Fruit fly (Drosophila melanogaster) whole organism, embryonic: ENCODE results near the gene CG42514.

Experiments used
- Awh ChIP-seq: fragments of 200-800 bp; sonication (Bioruptor generic); IDR thresholded peaks from 2 replicates; pipeline ENCODE4, ENCODE4 v1.3.6; 2022; ENCODE audit warnings: missing biosample characterization, missing genetic modification characterization
- B-H2 ChIP-seq: fragments of 200-800 bp; sonication (Bioruptor generic); optimal IDR thresholded peaks from 2 replicates; lab custom pipeline; 2018; ENCODE audit warnings: missing biosample characterization, mild to moderate bottlenecking, missing genetic modification characterization
- CG10431 ChIP-seq: fragments of 200-800 bp; sonication (Bioruptor generic); optimal IDR thresholded peaks from 3 replicates; lab custom pipeline; 2018; ENCODE audit warnings: missing biosample characterization, mild to moderate bottlenecking, missing genetic modification characterization
- CG11695 ChIP-seq: fragments of 200-800 bp; sonication (Bioruptor generic); IDR thresholded peaks from 3 replicates; pipeline ENCODE4 v1.3.6; 2022; ENCODE audit warnings: missing biosample characterization, missing genetic modification characterization
- CG11696 ChIP-seq: fragments of 200-800 bp; sonication (Bioruptor generic); IDR thresholded peaks from 2 replicates; pipeline ENCODE4 v1.3.6; 2022; ENCODE audit warnings: missing biosample characterization, missing genetic modification characterization
- CG12391 ChIP-seq: fragments of 200-800 bp; sonication (Bioruptor generic); optimal IDR thresholded peaks from 3 replicates; lab custom pipeline; 2018; ENCODE audit warnings: missing biosample characterization, mild to moderate bottlenecking, missing genetic modification characterization, moderate library complexity
- CG15011 ChIP-seq: fragments of 200-800 bp; sonication (Bioruptor generic); optimal IDR thresholded peaks from 3 replicates; lab custom pipeline; 2018; ENCODE audit warnings: missing biosample characterization, mild to moderate bottlenecking, missing genetic modification characterization
- CG15514 ChIP-seq: fragments of 200-800 bp; sonication (Bioruptor generic); optimal IDR thresholded peaks from 3 replicates; lab custom pipeline; 2017; ENCODE audit warnings: missing biosample characterization, missing genetic modification characterization, mild to moderate bottlenecking, moderate library complexity, missing genetic modification reagents
- CG15696 ChIP-seq: fragments of 200-800 bp; sonication (Bioruptor generic); optimal IDR thresholded peaks from 2 replicates; lab custom pipeline; 2019; ENCODE audit warnings: missing biosample characterization, mild to moderate bottlenecking, missing genetic modification characterization, moderate library complexity
- CG1602 ChIP-seq: fragments of 200-800 bp; sonication (Bioruptor generic); optimal IDR thresholded peaks from 3 replicates; lab custom pipeline; 2016; ENCODE audit warnings: missing biosample characterization, missing genetic modification characterization
- CG16863 ChIP-seq: fragments of 200-800 bp; sonication (Bioruptor generic); optimal IDR thresholded peaks from 3 replicates; lab custom pipeline; 2016; ENCODE audit warnings: missing biosample characterization, missing genetic modification characterization
- CG17361 ChIP-seq: fragments of 200-800 bp; sonication (Bioruptor generic); IDR thresholded peaks from 3 replicates; pipeline ENCODE4 v1.3.6; 2022; ENCODE audit warnings: missing biosample characterization, missing genetic modification characterization
- CG17912 ChIP-seq: fragments of 200-800 bp; sonication (Bioruptor generic); optimal IDR thresholded peaks from 2 replicates; lab custom pipeline; 2018; ENCODE audit warnings: missing biosample characterization, mild to moderate bottlenecking, missing genetic modification characterization
- CG18599 ChIP-seq: fragments of 200-800 bp; sonication (Bioruptor generic); optimal IDR thresholded peaks from 3 replicates; lab custom pipeline; 2017; ENCODE audit warnings: missing biosample characterization, missing genetic modification characterization, mild to moderate bottlenecking, moderate library complexity, missing genetic modification reagents
- CG2129 ChIP-seq: fragments of 200-800 bp; sonication (Bioruptor generic); IDR thresholded peaks from 2 replicates; pipeline ENCODE4 v1.3.6; 2022; ENCODE audit warnings: missing biosample characterization, missing genetic modification characterization; ENCODE audit not compliant: partially characterized antibody
- CG3065 ChIP-seq: fragments of 200-800 bp; sonication (Bioruptor generic); optimal IDR thresholded peaks from 2 replicates; lab custom pipeline; 2016; ENCODE audit warnings: missing biosample characterization, missing genetic modification characterization
- CG3281 ChIP-seq: fragments of 200-800 bp; sonication (Bioruptor generic); optimal IDR thresholded peaks from 3 replicates; lab custom pipeline; 2017; ENCODE audit warnings: missing biosample characterization, mild to moderate bottlenecking, missing genetic modification characterization
- CG3726 ChIP-seq: fragments of 200-800 bp; sonication (Bioruptor generic); IDR thresholded peaks from 3 replicates; pipeline ENCODE4, ENCODE4 v1.3.6; 2022; ENCODE audit warnings: missing biosample characterization, missing genetic modification characterization
- CG42726 ChIP-seq: fragments of 200-800 bp; sonication (Bioruptor generic); IDR thresholded peaks from 2 replicates; pipeline ENCODE4 v1.3.6; 2022; ENCODE audit warnings: missing biosample characterization, missing genetic modification characterization; ENCODE audit not compliant: partially characterized antibody
- CG4282 ChIP-seq: fragments of 200-800 bp; sonication (Bioruptor generic); optimal IDR thresholded peaks from 2 replicates; lab custom pipeline; 2016; ENCODE audit warnings: missing biosample characterization, missing genetic modification characterization
- CG4707 ChIP-seq: fragments of 200-800 bp; sonication (Bioruptor generic); optimal IDR thresholded peaks from 2 replicates; lab custom pipeline; 2018; ENCODE audit warnings: missing biosample characterization, mild to moderate bottlenecking, missing genetic modification characterization, moderate library complexity
- CG5245 ChIP-seq: fragments of 200-800 bp; sonication (Bioruptor generic); optimal IDR thresholded peaks from 3 replicates; lab custom pipeline; 2016; ENCODE audit warnings: missing biosample characterization, missing genetic modification characterization
- CG8388 ChIP-seq: fragments of 200-800 bp; sonication (Bioruptor generic); optimal IDR thresholded peaks from 2 replicates; lab custom pipeline; 2019; ENCODE audit warnings: missing biosample characterization, mild to moderate bottlenecking, missing genetic modification characterization, moderate library complexity
- Dip3 ChIP-seq: fragments of 200-800 bp; sonication (Bioruptor generic); optimal IDR thresholded peaks from 3 replicates; lab custom pipeline; 2016; ENCODE audit warnings: missing biosample characterization, missing genetic modification characterization
- Kr ChIP-seq: fragments of 200-800 bp; sonication (Bioruptor generic); optimal IDR thresholded peaks from 2 replicates; lab custom pipeline; 2017; ENCODE audit warnings: missing biosample characterization, mild to moderate bottlenecking, missing genetic modification characterization
- Mes4 ChIP-seq: fragments of 200-800 bp; sonication (Bioruptor generic); optimal IDR thresholded peaks from 2 replicates; lab custom pipeline; 2016; ENCODE audit warnings: missing biosample characterization, missing genetic modification characterization
- Myb ChIP-seq: fragments of 200-800 bp; sonication (Bioruptor generic); optimal IDR thresholded peaks from 2 replicates; lab custom pipeline; 2016; ENCODE audit warnings: missing biosample characterization, missing genetic modification characterization
- Sin3A ChIP-seq: fragments of >200 bp; optimal IDR thresholded peaks from 2 replicates; lab custom pipeline; 2018
- Spps ChIP-seq: fragments of 200-800 bp; sonication (Bioruptor generic); optimal IDR thresholded peaks from 2 replicates; lab custom pipeline; 2018; ENCODE audit warnings: missing biosample characterization, mild to moderate bottlenecking, missing genetic modification characterization
- Sry-β ChIP-seq: fragments of 200-800 bp; sonication (Bioruptor generic); optimal IDR thresholded peaks from 2 replicates; lab custom pipeline; 2018; ENCODE audit warnings: missing biosample characterization, mild to moderate bottlenecking, missing genetic modification characterization, moderate library complexity
- TFAM ChIP-seq: fragments of 200-800 bp; sonication (Bioruptor generic); optimal IDR thresholded peaks from 2 replicates; lab custom pipeline; 2017; ENCODE audit warnings: missing biosample characterization, missing genetic modification characterization, inconsistent platforms
- abd-A ChIP-seq: fragments of 200-800 bp; sonication (Bioruptor generic); optimal IDR thresholded peaks from 3 replicates; lab custom pipeline; 2019; ENCODE audit warnings: missing biosample characterization, mild to moderate bottlenecking, missing genetic modification characterization, moderate library complexity
- al ChIP-seq: fragments of 200-800 bp; sonication (Bioruptor generic); IDR thresholded peaks from 2 replicates; pipeline ENCODE4 v1.3.6; 2022; ENCODE audit warnings: missing biosample characterization, missing genetic modification characterization
- amos ChIP-seq: fragments of 200-800 bp; sonication (Bioruptor generic); IDR thresholded peaks from 2 replicates; pipeline ENCODE4 v1.3.6; 2022; ENCODE audit warnings: missing biosample characterization, missing genetic modification characterization; ENCODE audit not compliant: partially characterized antibody
- az2 ChIP-seq: fragments of 200-800 bp; sonication (Bioruptor generic); optimal IDR thresholded peaks from 3 replicates; lab custom pipeline; 2016; ENCODE audit warnings: missing biosample characterization, missing genetic modification characterization
- cas ChIP-seq: fragments of 200-800 bp; sonication (Bioruptor generic); IDR thresholded peaks from 2 replicates; pipeline ENCODE4 v1.3.6; 2022; ENCODE audit warnings: missing biosample characterization, missing genetic modification characterization
- ci ChIP-seq: fragments of 200-800 bp; sonication (Bioruptor generic); IDR thresholded peaks from 3 replicates; pipeline ENCODE4 v1.3.6; 2022; ENCODE audit warnings: missing biosample characterization, missing genetic modification characterization
- corto ChIP-seq: fragments of 200-800 bp; sonication (Bioruptor generic); optimal IDR thresholded peaks from 2 replicates; lab custom pipeline; 2016; ENCODE audit warnings: missing biosample characterization, mild to moderate bottlenecking, missing genetic modification characterization, moderate library complexity
- crp ChIP-seq, 2 experiments: fragments of 200-800 bp; sonication (Bioruptor generic); optimal IDR thresholded peaks; 2 replicates in 1 of 2; 3 replicates in 1 of 2; lab custom pipeline; 2017; ENCODE audit warnings: missing biosample characterization in 2 of 2, missing genetic modification characterization in 2 of 2, mild to moderate bottlenecking in 1 of 2, moderate library complexity in 1 of 2
- grau ChIP-seq: fragments of 200-800 bp; optimal IDR thresholded peaks from 3 replicates; lab custom pipeline; 2019; ENCODE audit warnings: missing biosample characterization, mild to moderate bottlenecking, missing genetic modification characterization, moderate library complexity
- ind ChIP-seq: fragments of 200-800 bp; sonication (Bioruptor generic); optimal IDR thresholded peaks from 3 replicates; lab custom pipeline; 2016; ENCODE audit warnings: missing biosample characterization, missing genetic modification characterization
- kah ChIP-seq: fragments of 200-800 bp; sonication (Bioruptor generic); optimal IDR thresholded peaks from 2 replicates; lab custom pipeline; 2018; ENCODE audit warnings: missing biosample characterization, mild to moderate bottlenecking, missing genetic modification characterization
- p53 ChIP-seq: fragments of 200-800 bp; sonication (Bioruptor generic); optimal IDR thresholded peaks from 2 replicates; lab custom pipeline; 2016; ENCODE audit warnings: missing biosample characterization, missing genetic modification characterization
- peb ChIP-seq: fragments of 200-800 bp; sonication (Bioruptor generic); IDR thresholded peaks from 2 replicates; pipeline ENCODE4 v1.3.6; 2022; ENCODE audit warnings: missing biosample characterization, missing genetic modification characterization
- phol ChIP-seq: fragments of 200-800 bp; sonication (Bioruptor generic); optimal IDR thresholded peaks from 3 replicates; lab custom pipeline; 2018; ENCODE audit warnings: missing biosample characterization, mild to moderate bottlenecking, missing genetic modification characterization, moderate library complexity
- schlank ChIP-seq: fragments of 200-800 bp; sonication (Bioruptor generic); optimal IDR thresholded peaks from 2 replicates; lab custom pipeline; 2018; ENCODE audit warnings: missing biosample characterization, mild to moderate bottlenecking, missing genetic modification characterization
- slbo ChIP-seq: fragments of 200-800 bp; sonication (Bioruptor generic); IDR thresholded peaks from 2 replicates; pipeline ENCODE4 v1.3.6; 2022; ENCODE audit warnings: missing biosample characterization, missing genetic modification characterization
- tna ChIP-seq: fragments of 200-800 bp; sonication (Bioruptor generic); IDR thresholded peaks from 2 replicates; pipeline ENCODE4 v1.3.6; 2022; ENCODE audit warnings: missing biosample characterization, missing genetic modification characterization; ENCODE audit not compliant: partially characterized antibody
- toy ChIP-seq: fragments of 200-800 bp; sonication (Bioruptor generic); IDR thresholded peaks from 2 replicates; pipeline ENCODE4 v1.3.6; 2022; ENCODE audit warnings: missing biosample characterization, missing genetic modification characterization
- unc-4 ChIP-seq: fragments of 200-800 bp; sonication (Bioruptor generic); IDR thresholded peaks from 2 replicates; pipeline ENCODE4 v1.3.6; 2022; ENCODE audit warnings: missing biosample characterization, missing genetic modification characterization; ENCODE audit not compliant: partially characterized antibody
- unpg ChIP-seq: fragments of 200-800 bp; sonication (Bioruptor generic); optimal IDR thresholded peaks from 3 replicates; lab custom pipeline; 2018; ENCODE audit warnings: missing biosample characterization, mild to moderate bottlenecking, missing genetic modification characterization, moderate library complexity

CG42514 gene

DNA sequence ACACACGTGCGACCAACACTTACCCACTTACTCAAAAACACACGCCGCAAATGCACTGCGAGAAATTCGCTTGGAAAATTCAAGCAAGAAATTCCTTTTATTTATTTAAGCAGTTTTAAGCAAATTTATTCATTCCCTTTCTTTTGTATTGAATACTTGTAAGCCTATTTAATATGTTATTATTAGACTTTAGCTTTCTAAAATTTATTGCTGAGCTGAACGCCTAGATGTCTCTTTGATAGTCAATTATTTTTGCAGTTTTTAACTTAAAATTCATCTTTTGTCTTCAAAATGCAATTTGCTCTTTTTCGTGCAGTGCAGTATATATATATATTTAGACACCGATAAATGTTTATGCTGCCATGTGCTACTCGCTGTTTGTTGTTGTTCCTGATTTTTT, 37.9 kb upstream of the CG42514 start (continued):
- TF ChIP-seq CG11696 (GFP tag; lab: Robert Waterston, UW) (no peak), Sin3A (lab: Kevin White, UChicago) (no peak), p53 (GFP tag; lab: Kevin White, UChicago) (no peak), CG3065 (peak; percentile 11), CG16863 (GFP tag; lab: Kevin White, UChicago) (peak; percentile 51), CG42726 (no peak), TFAM (GFP tag; lab: Kevin White, UChicago) (no peak), grau (peak; percentile 89), CG4282 (GFP tag; lab: Kevin White, UChicago) (no peak), toy (no peak), B-H2 (peak; percentile 42), corto (no peak), CG15696 (peak; percentile 59), crp (GFP tag; optimal IDR thresholded peaks at IDR 0.05; lab: Kevin White, UChicago) (peak in 1 of 2 experiments; percentile 21), unpg (GFP tag; lab: Kevin White, UChicago) (peak; percentile 86), CG17361 (GFP tag; lab: Robert Waterston, UW) (peak; percentile 91), Awh (no peak), cas (GFP tag; lab: Robert Waterston, UW) (no peak), slbo (peak; percentile 71), al (GFP tag; lab: Robert Waterston, UW) (peak; percentile 59; the same call in 1 of the 2 replicates), CG1602 (peak; percentile 71), CG3281 (GFP tag; lab: Kevin White, UChicago) (peak; percentile 86), ind (GFP tag; lab: Kevin White, UChicago) (peak; percentile 76), Kr (GFP tag; lab: Kevin White, UChicago) (no peak), CG4707 (GFP tag; lab: Kevin White, UChicago) (peak; percentile 26), CG15514 (peak; percentile 49), CG17912 (GFP tag; lab: Kevin White, UChicago) (no peak), ci (GFP tag; lab: Robert Waterston, UW) (peak; percentile 56; the same call in 1 of the 3 replicates), amos (GFP tag; lab: Robert Waterston, UW) (no peak), kah (GFP tag; lab: Kevin White, UChicago) (peak; percentile 53), phol (tag; lab: Kevin White, UChicago) (peak; percentile 92), abd-A (tag; lab: Kevin White, UChicago) (peak; percentile 37), peb (peak; percentile 44; the same call in 1 of the 2 replicates), CG8388 (GFP tag; lab: Kevin White, UChicago) (peak; percentile 80), Spps (tag; lab: Kevin White, UChicago) (peak; percentile 73), az2 (GFP tag; lab: Kevin White, UChicago) (peak; percentile 81), CG11695 (no peak; the same call in 2 of the 3 replicates), unc-4 (GFP tag; lab: Robert Waterston, UW) (no peak), CG10431 (GFP tag; lab: Kevin White, UChicago) (peak; percentile 31), CG18599 (GFP tag; lab: Kevin White, UChicago) (peak; percentile 84), Sry-β (GFP tag; lab: Kevin White, UChicago) (no peak), CG12391 (peak; percentile 86), CG5245 (GFP tag; lab: Kevin White, UChicago) (peak; percentile 77), CG15011 (peak; percentile 72), CG3726 (GFP tag; lab: Robert Waterston, UW) (no peak), schlank (tag; lab: Kevin White, UChicago) (peak; percentile 38), Dip3 (peak; percentile 57), tna (GFP tag; lab: Robert Waterston, UW) (no peak), CG2129 (no peak), Mes4 (peak; percentile 57), Myb (GFP tag; lab: Kevin White, UChicago) (peak; percentile 31)
